Worm (Caenorhabditis elegans) whole organism, L2 larva: ENCODE measurements around the gene srv-5.

Experiments
- R02D3.7 ChIP-seq: fragments of 150-350 bp; optimal IDR thresholded peaks from 2 replicates; lab custom pipeline; 2014; ENCODE audit warnings: missing biosample characterization, missing genetic modification characterization
- ama-1 ChIP-seq: fragments of 150-350 bp; optimal IDR thresholded peaks from 2 replicates; lab custom pipeline; 2018; ENCODE audit warnings: inconsistent platforms
- egl-27 ChIP-seq: sonication (generic microtip); optimal IDR thresholded peaks from 3 replicates; lab custom pipeline; 2017; ENCODE audit warnings: missing biosample characterization, missing genetic modification reagents, missing genetic modification characterization
- elt-3 ChIP-seq: sonication (generic microtip); optimal IDR thresholded peaks from 2 replicates; lab custom pipeline; 2017; ENCODE audit warnings: missing biosample characterization, missing genetic modification characterization
- fos-1 ChIP-seq: fragments of 150-350 bp; optimal IDR thresholded peaks from 2 replicates; lab custom pipeline; 2014; ENCODE audit warnings: missing biosample characterization, missing genetic modification characterization
- lin-39 ChIP-seq: fragments of 150-350 bp; optimal IDR thresholded peaks from 2 replicates; lab custom pipeline; 2014; ENCODE audit warnings: missing biosample characterization, missing genetic modification reagents, missing genetic modification characterization
- nhr-11 ChIP-seq: fragments of 150-350 bp; optimal IDR thresholded peaks from 2 replicates; lab custom pipeline; 2014; ENCODE audit warnings: missing biosample characterization, missing genetic modification characterization
- skn-1 ChIP-seq: sonication (generic microtip); optimal IDR thresholded peaks from 2 replicates; lab custom pipeline; 2017; ENCODE audit warnings: missing biosample characterization, missing genetic modification characterization
- unc-62 ChIP-seq: fragments of 150-350 bp; optimal IDR thresholded peaks from 2 replicates; lab custom pipeline; 2014; ENCODE audit warnings: missing biosample characterization, missing genetic modification reagents, missing genetic modification characterization
- zag-1 ChIP-seq: fragments of 150-350 bp; optimal IDR thresholded peaks from 2 replicates; lab custom pipeline; 2014; ENCODE audit warnings: missing biosample characterization, missing genetic modification characterization
- ztf-4 ChIP-seq: fragments of 150-350 bp; optimal IDR thresholded peaks from 2 replicates; lab custom pipeline; 2014; ENCODE audit warnings: missing biosample characterization, missing genetic modification characterization

DNA sequence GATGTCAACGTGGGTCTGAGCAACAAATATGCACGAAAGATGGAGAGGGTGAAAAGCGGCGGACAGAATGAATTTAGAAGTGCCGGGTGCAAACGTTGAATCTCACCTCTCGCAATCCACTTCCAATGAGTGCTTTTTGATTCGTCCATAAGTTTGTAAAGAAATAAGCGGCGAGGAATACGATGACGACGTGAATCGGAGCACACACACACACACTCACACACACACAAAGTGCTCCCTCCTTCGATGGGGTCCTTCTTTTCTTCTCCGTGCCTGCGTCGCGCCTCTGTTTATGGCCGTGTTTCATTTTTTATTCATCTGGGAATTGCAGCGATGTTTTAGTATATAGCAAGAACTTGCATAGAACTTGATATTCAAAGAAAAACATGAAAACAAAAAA is 45.3 kb downstream of the srv-5 start, which contains the start of gene paf-2:
- no peak for TF ChIP-seq lin-39 (tag; lab: Kevin White, UChicago)
- no peak for TF ChIP-seq skn-1 (tag; lab: Kevin White, UChicago)
- TF ChIP-seq egl-27 (tag; lab: Kevin White, UChicago) = no peak
- no peak for TF ChIP-seq ama-1
- TF ChIP-seq unc-62 = no peak
- TF ChIP-seq elt-3 = no peak
- no peak for TF ChIP-seq nhr-11 (tag; lab: Kevin White, UChicago)
- TF ChIP-seq fos-1 (tag; lab: Kevin White, UChicago) = no peak
- no peak for TF ChIP-seq R02D3.7 (tag; lab: Kevin White, UChicago)
- no peak for TF ChIP-seq zag-1
- TF ChIP-seq ztf-4 (tag; lab: Kevin White, UChicago) = no peak
